Worm (Caenorhabditis elegans) whole organism, early embryonic: ENCODE data around the gene F14H8.2.
"Not testable (repeated sequence)": the region's sequence is repeated elsewhere in the genome, so short reads cannot be mapped to it uniquely, and the experiment has no call there.

Experiments used
- B0310.2 ChIP-seq: sonication (generic microtip); optimal IDR thresholded peaks from 2 replicates; lab custom pipeline; 2016; ENCODE audit warnings: mild to moderate bottlenecking, missing genetic modification characterization, missing compliant biosample characterization
- F13C5.2 ChIP-seq: sonication (generic microtip); optimal IDR thresholded peaks from 2 replicates; lab custom pipeline; 2017; ENCODE audit warnings: mild to moderate bottlenecking, missing genetic modification characterization, inconsistent platforms, missing compliant biosample characterization
- aly-1 ChIP-seq: sonication (generic microtip); optimal IDR thresholded peaks from 2 replicates; lab custom pipeline; 2016; ENCODE audit warnings: missing genetic modification characterization, missing compliant biosample characterization
- ama-1 ChIP-seq: fragments of 150-350 bp; optimal IDR thresholded peaks from 2 replicates; lab custom pipeline; 2014
- ceh-13 ChIP-seq: fragments of 200-800 bp; sonication (Bioruptor generic); optimal IDR thresholded peaks from 2 replicates; lab custom pipeline; 2018; ENCODE audit warnings: mild to moderate bottlenecking, missing genetic modification characterization, missing compliant biosample characterization
- ceh-36 ChIP-seq: sonication (generic microtip); optimal IDR thresholded peaks from 2 replicates; lab custom pipeline; 2016; ENCODE audit warnings: missing genetic modification characterization, inconsistent platforms, missing compliant biosample characterization
- ets-7 ChIP-seq: sonication (generic microtip); optimal IDR thresholded peaks from 2 replicates; lab custom pipeline; 2016; ENCODE audit warnings: missing genotype, missing genetic modification characterization, missing compliant biosample characterization
- flt-1 ChIP-seq: fragments of 200-800 bp; sonication (Bioruptor generic); IDR thresholded peaks from 2 replicates; pipeline ENCODE4 v1.3.6; 2022; ENCODE audit warnings: missing genetic modification characterization, missing compliant biosample characterization
- hmbx-1 ChIP-seq: sonication (generic microtip); optimal IDR thresholded peaks from 2 replicates; lab custom pipeline; 2016; ENCODE audit warnings: mild to moderate bottlenecking, missing genetic modification characterization, missing compliant biosample characterization
- hmg-4 ChIP-seq: fragments of 200-800 bp; sonication (Bioruptor generic); optimal IDR thresholded peaks from 2 replicates; lab custom pipeline; 2018; ENCODE audit warnings: mild to moderate bottlenecking, missing genetic modification characterization, missing compliant biosample characterization
- hnd-1 ChIP-seq: sonication (generic microtip); optimal IDR thresholded peaks from 2 replicates; lab custom pipeline; 2016; ENCODE audit warnings: missing genetic modification characterization, missing compliant biosample characterization
- pes-1 ChIP-seq: fragments of 200-800 bp; sonication (Bioruptor generic); IDR thresholded peaks from 2 replicates; pipeline ENCODE4 v1.3.6; 2022; ENCODE audit warnings: missing genetic modification reagents, missing genetic modification characterization, missing compliant biosample characterization
- scrt-1 ChIP-seq: fragments of 200-800 bp; sonication (Bioruptor generic); IDR thresholded peaks from 2 replicates; pipeline ENCODE4 v1.3.6; 2022; ENCODE audit warnings: missing genetic modification characterization, missing compliant biosample characterization
- sea-1 ChIP-seq: fragments of 200-800 bp; sonication (Bioruptor generic); conservative IDR thresholded peaks from 2 replicates; pipeline ENCODE4 v1.3.6; 2022; ENCODE audit warnings: missing genetic modification characterization, missing compliant biosample characterization
- tbx-11 ChIP-seq: fragments of 200-800 bp; sonication (Bioruptor generic); IDR thresholded peaks from 2 replicates; pipeline ENCODE4 v1.3.6; 2022; ENCODE audit warnings: missing genetic modification characterization, missing compliant biosample characterization
- tbx-37 ChIP-seq: fragments of 200-800 bp; sonication (Bioruptor generic); conservative IDR thresholded peaks from 2 replicates; pipeline ENCODE4 v1.3.6; 2022; ENCODE audit warnings: missing genetic modification reagents, missing genetic modification characterization, missing compliant biosample characterization
- tra-4 ChIP-seq: sonication (generic microtip); optimal IDR thresholded peaks from 2 replicates; lab custom pipeline; 2017; ENCODE audit warnings: missing genetic modification characterization, missing compliant biosample characterization

Gene F14H8.2

ce11 chrV:15052368-15052767 lies 32.2 kb upstream of the F14H8.2 start, which contains the start of the genes fbxa-82 and C25D7.5:
TSS of gene fbxa-82 (minus strand) at chrV:15052530.
TSS of gene C25D7.5 (plus strand) at chrV:15052650.
- no peak for TF ChIP-seq hmg-4 (GFP tag; lab: Kevin White, UChicago)
- no peak for TF ChIP-seq hnd-1 (tag; lab: Kevin White, UChicago)
- TF ChIP-seq ceh-36 (tag; lab: Kevin White, UChicago), result no peak
- no peak for TF ChIP-seq ceh-13 (GFP tag; lab: Kevin White, UChicago)
- TF ChIP-seq aly-1 (tag; lab: Kevin White, UChicago), result no peak
- TF ChIP-seq pes-1 (GFP tag; lab: Robert Waterston, UW), result no peak
- TF ChIP-seq ama-1, result no peak
- TF ChIP-seq flt-1 (GFP tag; lab: Robert Waterston, UW), result no peak
- no peak for TF ChIP-seq ets-7

ce11 chrV:15051720-15052119 lies 31.6 kb upstream of the F14H8.2 start:
- TF ChIP-seq ama-1 (no peak), flt-1 (GFP tag; lab: Robert Waterston, UW) (no peak), hmg-4 (GFP tag; lab: Kevin White, UChicago) (no peak), tra-4 (tag; lab: Kevin White, UChicago) (no peak), hmbx-1 (no peak), ceh-36 (tag; lab: Kevin White, UChicago) (no peak), ets-7 (no peak), hnd-1 (tag; lab: Kevin White, UChicago) (no peak), pes-1 (GFP tag; lab: Robert Waterston, UW) (no peak), ceh-13 (GFP tag; lab: Kevin White, UChicago) (no peak), tbx-37 (GFP tag; lab: Robert Waterston, UW) (no peak), aly-1 (tag; lab: Kevin White, UChicago) (no peak), sea-1 (GFP tag; lab: Robert Waterston, UW) (no peak), B0310.2 (tag; lab: Kevin White, UChicago) (no peak), tbx-11 (no peak), scrt-1 (no peak), F13C5.2 (tag; lab: Kevin White, UChicago) (no peak)

- TF ChIP-seq ama-1, result no peak
- no peak for TF ChIP-seq hmg-4 (GFP tag; lab: Kevin White, UChicago)
- TF ChIP-seq ceh-36 (tag; lab: Kevin White, UChicago), result no peak
- no peak for TF ChIP-seq aly-1 (tag; lab: Kevin White, UChicago)
- TF ChIP-seq hnd-1 (tag; lab: Kevin White, UChicago), result no peak
- TF ChIP-seq F13C5.2 (tag; lab: Kevin White, UChicago), result no peak
- TF ChIP-seq tra-4 (tag; lab: Kevin White, UChicago), result no peak
- no peak for TF ChIP-seq hmbx-1
- no peak for TF ChIP-seq tbx-37 (GFP tag; lab: Robert Waterston, UW)
- TF ChIP-seq tbx-11, result no peak
- no peak for TF ChIP-seq ets-7
- TF ChIP-seq B0310.2 (tag; lab: Kevin White, UChicago), result no peak
- TF ChIP-seq sea-1 (GFP tag; lab: Robert Waterston, UW), result no peak
- TF ChIP-seq flt-1 (GFP tag; lab: Robert Waterston, UW), result no peak
- TF ChIP-seq pes-1 (GFP tag; lab: Robert Waterston, UW), result no peak
- TF ChIP-seq scrt-1, result no peak
- no peak for TF ChIP-seq ceh-13 (GFP tag; lab: Kevin White, UChicago)
Measured at ce11 chrV:15048107-15048506, 28.0 kb upstream of the F14H8.2 start, which contains the start of gene sdc-3. TSS of gene sdc-3 (minus strand) at chrV:15048207.

- not testable (repeated sequence) for TF ChIP-seq B0310.2 (tag; lab: Kevin White, UChicago); ets-7; ceh-13 (GFP tag; lab: Kevin White, UChicago)
Measured at ce11 chrV:15036769-15037168, 16.6 kb upstream of the F14H8.2 start, which contains the start of gene melo-3. TSS of gene melo-3 (minus strand) at chrV:15036869.

ce11 chrV:15031373-15031772 lies 11.2 kb upstream of the F14H8.2 start, which contains the start of gene cng-1:
TSS of gene cng-1 (minus strand) at chrV:15031473.
- not testable (repeated sequence) for TF ChIP-seq ets-7; hmbx-1; F13C5.2 (tag; lab: Kevin White, UChicago)

ce11 chrV:15028896-15029519 lies 8.9 kb upstream of the F14H8.2 start, which contains the start of gene F14H8.8:
TSS of gene F14H8.8 (plus strand) at chrV:15029469.
- TF ChIP-seq hmg-4 (GFP tag; lab: Kevin White, UChicago) (peak; percentile 12), ceh-36 (tag; lab: Kevin White, UChicago) (peak; percentile 2), B0310.2 (tag; lab: Kevin White, UChicago) (no peak)

DNA sequence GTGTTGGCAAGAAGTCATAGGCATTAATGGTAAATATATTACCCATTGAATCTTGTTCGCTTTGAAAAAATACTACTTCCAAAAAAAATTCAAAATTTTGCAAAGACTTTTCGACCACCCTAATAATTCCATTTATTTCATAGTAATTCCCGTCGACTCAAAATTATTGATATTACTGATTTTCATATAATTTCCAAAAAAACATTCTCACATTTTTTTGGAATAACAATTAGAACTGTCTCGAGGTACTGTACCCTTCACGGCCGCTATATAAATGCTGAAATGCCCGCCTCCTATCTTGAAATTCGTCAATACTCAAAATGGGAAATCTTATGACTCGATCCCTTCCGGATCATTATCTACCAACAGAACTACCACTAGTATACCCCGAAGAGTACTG lies 3.4 kb upstream of the F14H8.2 start, which contains the start of gene F14H8.4:
F14H8.4 (plus strand) TSS at position 301 of the 400 bp plus-strand sequence.
- TF ChIP-seq F13C5.2 (tag; lab: Kevin White, UChicago), result no peak
- TF ChIP-seq ceh-13 (GFP tag; lab: Kevin White, UChicago), result no peak
- TF ChIP-seq ceh-36 (tag; lab: Kevin White, UChicago), result no peak
- TF ChIP-seq ets-7, result no peak
- no peak for TF ChIP-seq B0310.2 (tag; lab: Kevin White, UChicago)
- no peak for TF ChIP-seq flt-1 (GFP tag; lab: Robert Waterston, UW)
- TF ChIP-seq pes-1 (GFP tag; lab: Robert Waterston, UW), result no peak
- no peak for TF ChIP-seq sea-1 (GFP tag; lab: Robert Waterston, UW)
- TF ChIP-seq tbx-37 (GFP tag; lab: Robert Waterston, UW), result no peak
- no peak for TF ChIP-seq hmbx-1
- TF ChIP-seq ama-1, result no peak
- no peak for TF ChIP-seq scrt-1
- TF ChIP-seq tra-4 (tag; lab: Kevin White, UChicago), result no peak
- TF ChIP-seq tbx-11, result no peak
- no peak for TF ChIP-seq aly-1 (tag; lab: Kevin White, UChicago)
- no peak for TF ChIP-seq hmg-4 (GFP tag; lab: Kevin White, UChicago)
